Worm (Caenorhabditis elegans) whole organism, mixed stage, embryonic: ENCODE results near the gene dmsr-14.

ENCODE experiments used
- M03D4.4 ChIP-seq: sonication (generic microtip); optimal IDR thresholded peaks from 2 replicates; lab custom pipeline; 2017; ENCODE audit warnings: mild to moderate bottlenecking, missing genetic modification characterization, missing compliant biosample characterization
- bed-3 ChIP-seq: fragments of 200-800 bp; sonication (Bioruptor generic); optimal IDR thresholded peaks from 3 replicates; lab custom pipeline; 2018; ENCODE audit warnings: mild to moderate bottlenecking, missing genetic modification characterization, moderate library complexity, missing compliant biosample characterization
- blmp-1 ChIP-seq: fragments of 150-350 bp; optimal IDR thresholded peaks from 2 replicates; lab custom pipeline; 2014; ENCODE audit warnings: missing biosample characterization, missing genetic modification characterization
- ceh-39 ChIP-seq: fragments of 150-350 bp; optimal IDR thresholded peaks from 2 replicates; lab custom pipeline; 2014; ENCODE audit warnings: missing biosample characterization, missing genetic modification characterization
- ceh-43 ChIP-seq: fragments of 200-800 bp; sonication (Bioruptor generic); optimal IDR thresholded peaks from 2 replicates; lab custom pipeline; 2018; ENCODE audit warnings: mild to moderate bottlenecking, missing genetic modification characterization, moderate library complexity, missing compliant biosample characterization
- cnd-1 ChIP-seq: fragments of 200-800 bp; sonication (Bioruptor generic); optimal IDR thresholded peaks from 2 replicates; lab custom pipeline; 2018; ENCODE audit warnings: mild to moderate bottlenecking, missing genetic modification characterization, missing compliant biosample characterization
- drap-1 ChIP-seq: fragments of 200-800 bp; sonication (Bioruptor generic); optimal IDR thresholded peaks from 3 replicates; lab custom pipeline; 2018; ENCODE audit warnings: mild to moderate bottlenecking, missing genetic modification characterization, missing compliant biosample characterization
- elt-1 ChIP-seq: sonication (generic microtip); optimal IDR thresholded peaks from 2 replicates; lab custom pipeline; 2017; ENCODE audit warnings: missing genetic modification characterization, mild to moderate bottlenecking, missing compliant biosample characterization, antibody characterized with exemption, moderate library complexity, borderline replicate concordance; ENCODE audit not compliant: insufficient read depth
- elt-3 ChIP-seq: fragments of 150-350 bp; optimal IDR thresholded peaks from 2 replicates; lab custom pipeline; 2014; ENCODE audit warnings: missing biosample characterization, missing genetic modification characterization
- ham-2 ChIP-seq: fragments of 200-800 bp; sonication (Bioruptor generic); optimal IDR thresholded peaks from 2 replicates; lab custom pipeline; 2018; ENCODE audit warnings: mild to moderate bottlenecking, missing genetic modification characterization, missing compliant biosample characterization
- hlh-1 ChIP-seq: fragments of 150-350 bp; optimal IDR thresholded peaks from 2 replicates; lab custom pipeline; 2014; ENCODE audit warnings: missing biosample characterization, missing genetic modification reagents, missing genetic modification characterization
- lin-13 ChIP-seq: fragments of 150-350 bp; optimal IDR thresholded peaks from 2 replicates; lab custom pipeline; 2014; ENCODE audit warnings: missing biosample characterization, missing genetic modification characterization
- lin-32 ChIP-seq: fragments of 200-800 bp; sonication (Bioruptor generic); optimal IDR thresholded peaks from 2 replicates; lab custom pipeline; 2018; ENCODE audit warnings: mild to moderate bottlenecking, missing genetic modification characterization, missing compliant biosample characterization
- lsy-2 ChIP-seq: fragments of 150-350 bp; optimal IDR thresholded peaks from 2 replicates; lab custom pipeline; 2014; ENCODE audit warnings: missing biosample characterization, missing genetic modification characterization
- mab-5 ChIP-seq: fragments of 150-350 bp; optimal IDR thresholded peaks from 2 replicates; lab custom pipeline; 2014; ENCODE audit warnings: missing biosample characterization, missing genetic modification characterization
- mep-1 ChIP-seq: fragments of 150-350 bp; optimal IDR thresholded peaks from 2 replicates; lab custom pipeline; 2017; ENCODE audit warnings: missing biosample characterization, missing genetic modification reagents, missing genetic modification characterization, inconsistent platforms
- mls-2 ChIP-seq: sonication (generic microtip); optimal IDR thresholded peaks from 2 replicates; lab custom pipeline; 2016; ENCODE audit warnings: mild to moderate bottlenecking, missing genetic modification characterization, moderate library complexity, missing compliant biosample characterization
- nhr-12 ChIP-seq: fragments of 150-350 bp; optimal IDR thresholded peaks from 2 replicates; lab custom pipeline; 2014; ENCODE audit warnings: missing biosample characterization, missing genetic modification characterization
- nhr-2 ChIP-seq: fragments of 150-350 bp; optimal IDR thresholded peaks from 2 replicates; lab custom pipeline; 2014; ENCODE audit warnings: missing biosample characterization, missing genetic modification characterization
- nhr-28 ChIP-seq: fragments of 150-350 bp; optimal IDR thresholded peaks from 2 replicates; lab custom pipeline; 2014; ENCODE audit warnings: missing biosample characterization, missing genetic modification characterization
- nhr-76 ChIP-seq: sonication (generic microtip); optimal IDR thresholded peaks from 2 replicates; lab custom pipeline; 2017; ENCODE audit warnings: missing biosample characterization, missing genetic modification characterization
- pha-4 ChIP-seq: fragments of 150-350 bp; optimal IDR thresholded peaks from 2 replicates; lab custom pipeline; 2018; ENCODE audit warnings: missing biosample characterization, missing genetic modification reagents, missing genetic modification characterization
- snpc-4 ChIP-seq: fragments of 150-350 bp; optimal IDR thresholded peaks from 2 replicates; lab custom pipeline; 2014; ENCODE audit warnings: missing biosample characterization, missing genetic modification characterization
- sptf-1 ChIP-seq: sonication (generic microtip); optimal IDR thresholded peaks from 2 replicates; lab custom pipeline; 2017; ENCODE audit warnings: mild to moderate bottlenecking, missing genetic modification characterization, moderate library complexity, missing compliant biosample characterization
- tbx-8 ChIP-seq: fragments of 200-800 bp; sonication (Bioruptor generic); optimal IDR thresholded peaks from 2 replicates; lab custom pipeline; 2018; ENCODE audit warnings: mild to moderate bottlenecking, missing genetic modification characterization, moderate library complexity, missing compliant biosample characterization
- unc-120 ChIP-seq: sonication (generic microtip); optimal IDR thresholded peaks from 2 replicates; lab custom pipeline; 2017; ENCODE audit warnings: missing genetic modification characterization, missing compliant biosample characterization; ENCODE audit not compliant: poor library complexity, severe bottlenecking
- unc-62 ChIP-seq: fragments of 150-350 bp; optimal IDR thresholded peaks from 2 replicates; lab custom pipeline; 2014; ENCODE audit warnings: missing biosample characterization, missing genetic modification reagents, missing genetic modification characterization
- ztf-11 ChIP-seq: fragments of 150-350 bp; optimal IDR thresholded peaks from 2 replicates; lab custom pipeline; 2014; ENCODE audit warnings: missing biosample characterization, missing genetic modification characterization

Gene dmsr-14

ce11 chrV:6830755-6831227 is 13.7 kb upstream of the dmsr-14 start, which contains the start of gene col-142:
Gene col-142 (plus strand): TSS chrV:6831177.
- TF ChIP-seq M03D4.4 (tag; lab: Kevin White, UChicago) (no peak), drap-1 (no peak), unc-120 (no peak), lsy-2 (tag; lab: Kevin White, UChicago) (no peak), blmp-1 (no peak), ceh-39 (tag; lab: Kevin White, UChicago) (no peak), nhr-28 (tag; lab: Kevin White, UChicago) (no peak), lin-32 (no peak), elt-1 (tag; lab: Kevin White, UChicago) (no peak), nhr-76 (tag; lab: Kevin White, UChicago) (no peak), nhr-2 (tag; lab: Kevin White, UChicago) (no peak), ceh-43 (no peak), lin-13 (tag; lab: Kevin White, UChicago) (no peak), ham-2 (GFP tag; lab: Kevin White, UChicago) (no peak), cnd-1 (tag; lab: Kevin White, UChicago) (no peak), unc-62 (no peak), tbx-8 (GFP tag; lab: Kevin White, UChicago) (no peak), elt-3 (tag; lab: Kevin White, UChicago) (no peak), pha-4 (tag; lab: Kevin White, UChicago) (no peak), hlh-1 (tag; lab: Kevin White, UChicago) (no peak)

DNA sequence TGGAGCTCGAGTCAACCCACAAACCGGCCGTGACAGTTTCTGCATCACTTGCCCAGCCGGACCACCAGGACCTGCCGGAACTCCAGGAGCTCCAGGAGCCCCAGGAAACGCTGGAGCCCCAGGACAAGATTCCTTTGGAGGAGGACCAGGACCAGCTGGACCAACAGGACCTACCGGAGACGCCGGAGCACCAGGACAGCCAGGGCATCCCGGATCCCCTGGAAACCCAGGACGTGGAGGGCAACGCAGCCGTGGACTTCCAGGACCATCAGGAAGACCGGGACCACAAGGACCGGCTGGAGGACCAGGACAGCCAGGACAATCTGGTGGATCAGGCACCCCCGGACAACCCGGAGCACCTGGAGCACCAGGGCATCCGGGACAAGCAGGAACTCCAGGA is 13.0 kb upstream of the dmsr-14 start:
- TF ChIP-seq sptf-1 (tag; lab: Kevin White, UChicago) = no peak
- no peak for TF ChIP-seq blmp-1
- TF ChIP-seq mab-5 (tag; lab: Kevin White, UChicago) = no peak
- no peak for TF ChIP-seq nhr-2 (tag; lab: Kevin White, UChicago)
- TF ChIP-seq tbx-8 (GFP tag; lab: Kevin White, UChicago) = no peak
- no peak for TF ChIP-seq lin-32
- no peak for TF ChIP-seq lin-13 (tag; lab: Kevin White, UChicago)
- no peak for TF ChIP-seq mep-1 (tag; lab: Kevin White, UChicago)
- TF ChIP-seq elt-3 (tag; lab: Kevin White, UChicago) = no peak
- no peak for TF ChIP-seq ztf-11 (tag; lab: Kevin White, UChicago)
- TF ChIP-seq nhr-12 (tag; lab: Kevin White, UChicago) = no peak
- TF ChIP-seq mls-2 (tag; lab: Kevin White, UChicago) = no peak
- no peak for TF ChIP-seq unc-62
- TF ChIP-seq bed-3 (GFP tag; lab: Kevin White, UChicago) = no peak

DNA sequence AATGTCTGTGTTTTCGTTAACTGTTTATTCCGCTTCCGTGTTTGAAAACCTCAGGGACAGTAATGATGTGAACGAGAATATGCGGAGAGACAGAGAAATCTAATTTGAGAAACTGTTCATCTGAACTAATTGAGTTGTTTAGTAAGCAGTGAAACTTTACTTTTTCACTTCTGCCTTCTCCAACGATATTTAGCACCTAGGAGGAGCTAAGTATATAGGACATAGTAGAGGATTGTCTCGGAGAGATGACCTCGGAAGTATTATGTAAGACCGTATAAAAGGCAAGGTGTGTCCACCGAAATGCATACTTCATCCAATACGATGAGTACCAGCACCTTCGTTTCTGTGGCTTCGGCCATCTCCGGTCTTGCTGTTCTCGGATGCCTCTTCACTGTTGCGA is 12.3 kb upstream of the dmsr-14 start, which contains the start of gene col-141:
TSS of gene col-141 (plus strand) at position 301 of the 400 bp plus-strand sequence.
- TF ChIP-seq elt-1 (tag; lab: Kevin White, UChicago) (no peak), blmp-1 (no peak), nhr-2 (tag; lab: Kevin White, UChicago) (no peak), M03D4.4 (tag; lab: Kevin White, UChicago) (no peak), lsy-2 (tag; lab: Kevin White, UChicago) (no peak), elt-3 (tag; lab: Kevin White, UChicago) (no peak), tbx-8 (GFP tag; lab: Kevin White, UChicago) (no peak), lin-13 (tag; lab: Kevin White, UChicago) (no peak), snpc-4 (tag; lab: Kevin White, UChicago) (no peak), nhr-76 (tag; lab: Kevin White, UChicago) (no peak)

DNA sequence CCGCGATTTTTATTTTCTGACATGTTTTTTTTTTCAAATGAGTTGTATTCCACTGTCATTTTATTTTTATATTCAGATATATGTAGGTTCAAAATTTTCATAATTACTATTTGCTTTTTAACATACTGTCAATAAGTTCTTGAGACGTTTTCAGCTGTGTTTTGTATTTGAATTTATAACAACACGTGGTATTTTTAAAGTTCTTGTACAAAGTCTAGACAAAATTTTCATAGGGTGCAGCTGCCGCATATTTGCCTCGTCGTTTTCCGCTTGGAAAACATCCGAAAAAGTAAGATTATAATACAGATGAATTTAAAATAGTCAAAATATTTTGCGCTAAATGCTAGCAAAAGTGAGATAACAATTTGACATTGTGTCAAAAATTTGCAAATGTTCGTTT is 11.7 kb upstream of the dmsr-14 start, which contains the start of gene dmsr-15:
TSS of gene dmsr-15 (minus strand) at position 101 of the 400 bp plus-strand sequence.
- TF ChIP-seq elt-3 (tag; lab: Kevin White, UChicago) = no peak
- no peak for TF ChIP-seq sptf-1 (tag; lab: Kevin White, UChicago)
- no peak for TF ChIP-seq ztf-11 (tag; lab: Kevin White, UChicago)
- no peak for TF ChIP-seq elt-1 (tag; lab: Kevin White, UChicago)

- no peak for TF ChIP-seq lsy-2 (tag; lab: Kevin White, UChicago)
Observed at ce11 chrV:6823432-6823831, 6.3 kb upstream of the dmsr-14 start.

DNA sequence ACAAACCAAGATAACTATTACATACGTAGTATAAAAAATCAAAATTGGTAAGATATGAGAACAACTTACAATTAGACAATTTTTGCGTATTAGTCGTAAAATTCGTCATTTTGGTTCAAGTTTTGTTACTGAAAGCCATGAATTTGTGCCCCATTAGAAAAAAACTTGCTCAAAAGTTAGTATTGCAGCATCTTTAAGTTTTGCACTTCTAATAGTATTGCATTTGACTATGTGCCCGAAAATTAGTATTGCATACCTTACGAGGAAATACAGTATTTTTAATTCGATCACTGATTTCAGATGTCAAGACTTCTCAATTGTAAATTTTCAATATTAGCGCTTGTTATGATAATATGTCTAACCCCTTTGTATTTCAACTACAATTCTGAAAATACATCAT is 4.4 kb upstream of the dmsr-14 start, which contains the start of gene T15B7.8:
TSS of gene T15B7.8 (plus strand) at position 301 of the 400 bp plus-strand sequence.
- TF ChIP-seq bed-3 (GFP tag; lab: Kevin White, UChicago) (no peak), tbx-8 (GFP tag; lab: Kevin White, UChicago) (no peak)
